Fruit fly (Drosophila melanogaster): ENCODE results near the gene SWIP.

SWIP gene

DNA sequence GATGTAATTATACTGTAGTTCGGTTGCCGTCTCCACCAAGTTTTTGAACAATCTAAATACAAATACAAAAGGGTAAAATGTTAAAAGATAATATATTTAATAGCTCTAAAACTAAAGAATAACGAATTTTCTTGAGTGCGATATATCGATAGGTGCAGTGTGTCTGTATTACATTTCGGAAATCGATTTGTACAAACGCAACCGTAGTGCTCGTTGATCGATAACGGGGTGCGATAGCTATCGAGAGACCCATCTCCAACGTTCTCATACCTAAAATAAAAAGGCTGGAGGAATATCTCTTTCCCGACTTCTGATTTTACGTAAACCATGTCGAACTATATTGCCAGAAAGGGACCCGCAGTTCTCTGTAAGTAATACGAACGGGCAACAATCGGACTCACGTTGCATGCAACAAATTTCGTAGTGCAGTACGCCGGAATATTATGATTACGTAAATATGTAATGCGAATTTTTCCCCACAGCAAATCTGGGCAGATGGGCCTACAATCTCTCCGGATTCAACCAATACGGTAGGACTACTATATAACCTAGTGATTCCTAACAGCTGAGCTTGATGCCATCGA lies 27.3 kb upstream of the SWIP start, which contains the start of gene UQCR-14 (continued):
- TF ChIP-seq CG4424 (GFP tag; optimal IDR thresholded peaks at IDR 0.05) (peak; percentile 28), yki (optimal IDR thresholded peaks at IDR 0.05) (no peak), CG32767 (GFP tag; IDR thresholded peaks at IDR 0.05) (peak; percentile 30; the same call in 1 of the 2 replicates), HmgD (GFP tag; optimal IDR thresholded peaks at IDR 0.05) (no peak), Ets65A (GFP tag) (peak; percentile 67), CG2129 (GFP tag; IDR thresholded peaks at IDR 0.05; ENCODE audit: partially characterized antibody) (peak; percentile 90), dati (GFP tag; IDR thresholded peaks at IDR 0.05) (no peak), ATbp (GFP tag; optimal IDR thresholded peaks at IDR 0.05) (no peak), zfh1 (GFP tag; IDR thresholded peaks at IDR 0.05) (no peak), cg (GFP tag; optimal IDR thresholded peaks at IDR 0.05) (no peak), Sox100B (GFP tag; optimal IDR thresholded peaks at IDR 0.05) (no peak), fd64A (GFP tag; optimal IDR thresholded peaks at IDR 0.05) (no peak), ranshi (GFP tag; IDR thresholded peaks at IDR 0.05) (0 out of 2 replicates have a peak, but pooled peaks have one; percentile 27), Hey (tag; optimal IDR thresholded peaks at IDR 0.05) (no peak), CG10543 (GFP tag; optimal IDR thresholded peaks at IDR 0.05) (peak; percentile 3), row (GFP tag; IDR thresholded peaks at IDR 0.05) (peak; percentile 74), CG12391 (tag; optimal IDR thresholded peaks at IDR 0.05) (peak; percentile 53), run (tag; optimal IDR thresholded peaks at IDR 0.05) (no peak), Hsf (GFP tag; optimal IDR thresholded peaks at IDR 0.05) (peak; percentile 34), CG18476 (GFP tag; optimal IDR thresholded peaks at IDR 0.05) (no peak), CG13775 (GFP tag; optimal IDR thresholded peaks at IDR 0.05) (peak; percentile 12), tna (GFP tag; IDR thresholded peaks at IDR 0.05; ENCODE audit: partially characterized antibody) (peak; percentile 97), Dll (GFP tag; IDR thresholded peaks at IDR 0.05; ENCODE audit: partially characterized antibody) (peak; percentile 94), zen2 (GFP tag; IDR thresholded peaks at IDR 0.05; ENCODE audit: partially characterized antibody) (peak; percentile 91; the same call in 2 of the 3 replicates), CG3847 (GFP tag; IDR thresholded peaks at IDR 0.05) (peak; percentile 53), CG9437 (GFP tag; optimal IDR thresholded peaks at IDR 0.05) (peak; percentile 32), en (GFP tag; optimal IDR thresholded peaks at IDR 0.05) (no peak), ap (GFP tag; IDR thresholded peaks at IDR 0.05) (no peak), CG6765 (GFP tag; optimal IDR thresholded peaks at IDR 0.05) (no peak), grau (tag; optimal IDR thresholded peaks at IDR 0.05) (peak; percentile 53), mam (GFP tag; optimal IDR thresholded peaks at IDR 0.05) (peak; percentile 43), bcd (GFP tag; optimal IDR thresholded peaks at IDR 0.05) (no peak), Atf3 (GFP tag; optimal IDR thresholded peaks at IDR 0.05) (no peak), Xbp1 (GFP tag; optimal IDR thresholded peaks at IDR 0.05) (peak; percentile 45), CG12236 (GFP tag; optimal IDR thresholded peaks at IDR 0.05) (no peak), CG2120 (GFP tag; optimal IDR thresholded peaks at IDR 0.05) (peak; percentile 56), CG12942 (GFP tag; optimal IDR thresholded peaks at IDR 0.05) (no peak), CG4617 (GFP tag; optimal IDR thresholded peaks at IDR 0.05; ENCODE audit: borderline replicate concordance) (peak; percentile 57), CG31388 (GFP tag; optimal IDR thresholded peaks at IDR 0.05) (no peak), org-1 (GFP tag; optimal IDR thresholded peaks at IDR 0.05) (no peak), D19B (GFP tag; optimal IDR thresholded peaks at IDR 0.05) (no peak), fd96Cb (tag; optimal IDR thresholded peaks at IDR 0.05) (no peak), insv (GFP tag; optimal IDR thresholded peaks at IDR 0.05) (peak in 1 of 2 experiments; percentile 2), Nf-YC (tag; optimal IDR thresholded peaks at IDR 0.05) (peak; percentile 44), Dp (GFP tag; optimal IDR thresholded peaks at IDR 0.05) (peak; percentile 59), CG4707 (GFP tag; optimal IDR thresholded peaks at IDR 0.05) (no peak), lov (optimal IDR thresholded peaks at IDR 0.05) (no peak), lov (GFP tag; IDR thresholded peaks at IDR 0.05) (no peak), vfl (GFP tag; optimal IDR thresholded peaks at IDR 0.05) (no peak), inv (GFP tag; IDR thresholded peaks at IDR 0.05; ENCODE audit: partially characterized antibody) (peak; percentile 95), CG14710 (tag; optimal IDR thresholded peaks at IDR 0.05) (peak; percentile 89)
